Fruit fly (Drosophila melanogaster) Kc167 (cell line): ENCODE data around the gene CG6738.

Experiments
- Myc ChIP-seq: fragments of >200 bp; optimal IDR thresholded peaks from 2 replicates; lab custom pipeline; 2017; ENCODE audit warnings: missing external identifiers
- Sin3A ChIP-seq: fragments of >200 bp; optimal IDR thresholded peaks from 2 replicates; lab custom pipeline; 2018; ENCODE audit warnings: missing external identifiers
- h ChIP-seq: fragments of >200 bp; optimal IDR thresholded peaks from 3 replicates; lab custom pipeline; 2018; ENCODE audit warnings: missing external identifiers
- insv ChIP-seq: fragments of >200 bp; optimal IDR thresholded peaks from 3 replicates; lab custom pipeline; 2018; ENCODE audit warnings: missing external identifiers
- psq ChIP-seq: fragments of >200 bp; optimal IDR thresholded peaks from 2 replicates; lab custom pipeline; 2017; ENCODE audit warnings: missing external identifiers
- ttk ChIP-seq: sonication (Bioruptor generic); optimal IDR thresholded peaks from 2 replicates; lab custom pipeline; 2017; ENCODE audit warnings: missing external identifiers

CG6738 gene

dm6 chr3R:23127796-23128195 lies 28.5 kb downstream of the CG6738 start, which contains the start of gene CG31457:
TSS of gene CG31457 (minus strand) at chr3R:23127981.
- TF ChIP-seq h (lab: Kevin White, UChicago) (no peak), ttk (lab: Kevin White, UChicago) (no peak), psq (no peak), Sin3A (no peak), insv (lab: Kevin White, UChicago) (no peak), Myc (lab: Kevin White, UChicago) (no peak)

dm6 chr3R:23129617-23130016 lies 30.3 kb downstream of the CG6738 start:
- no peak for TF ChIP-seq Sin3A
- no peak for TF ChIP-seq insv (lab: Kevin White, UChicago)
- TF ChIP-seq ttk (lab: Kevin White, UChicago), result no peak
- TF ChIP-seq psq, result no peak
- no peak for TF ChIP-seq h (lab: Kevin White, UChicago)
- TF ChIP-seq Myc (lab: Kevin White, UChicago), result no peak

DNA sequence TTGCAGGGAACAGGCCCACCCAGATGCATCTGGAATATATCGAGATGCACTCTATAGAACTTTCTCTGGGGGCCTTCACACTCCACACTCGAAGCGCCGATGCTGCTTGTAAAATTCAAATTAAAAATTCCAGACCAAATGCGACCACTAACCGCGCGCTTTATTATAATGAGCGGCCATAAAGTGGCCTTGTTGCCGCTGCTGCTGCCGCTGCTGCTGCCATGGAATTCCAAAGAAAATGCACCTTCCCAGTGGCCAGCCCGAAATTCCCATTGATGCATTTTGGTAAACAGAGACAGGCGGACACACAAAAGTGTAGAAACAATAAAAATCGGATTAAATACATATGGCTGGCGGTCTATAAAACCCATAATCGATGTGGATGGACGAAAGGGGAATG lies 30.8 kb downstream of the CG6738 start:
- no peak for TF ChIP-seq Sin3A
- TF ChIP-seq insv (lab: Kevin White, UChicago), result no peak
- no peak for TF ChIP-seq Myc (lab: Kevin White, UChicago)
- TF ChIP-seq h (lab: Kevin White, UChicago), result no peak
- TF ChIP-seq psq, result no peak
- no peak for TF ChIP-seq ttk (lab: Kevin White, UChicago)

- TF ChIP-seq insv (lab: Kevin White, UChicago) (no peak), Sin3A (no peak)
These were observed 31.6 kb downstream of the CG6738 start for dm6 chr3R:23130884-23131283.

DNA sequence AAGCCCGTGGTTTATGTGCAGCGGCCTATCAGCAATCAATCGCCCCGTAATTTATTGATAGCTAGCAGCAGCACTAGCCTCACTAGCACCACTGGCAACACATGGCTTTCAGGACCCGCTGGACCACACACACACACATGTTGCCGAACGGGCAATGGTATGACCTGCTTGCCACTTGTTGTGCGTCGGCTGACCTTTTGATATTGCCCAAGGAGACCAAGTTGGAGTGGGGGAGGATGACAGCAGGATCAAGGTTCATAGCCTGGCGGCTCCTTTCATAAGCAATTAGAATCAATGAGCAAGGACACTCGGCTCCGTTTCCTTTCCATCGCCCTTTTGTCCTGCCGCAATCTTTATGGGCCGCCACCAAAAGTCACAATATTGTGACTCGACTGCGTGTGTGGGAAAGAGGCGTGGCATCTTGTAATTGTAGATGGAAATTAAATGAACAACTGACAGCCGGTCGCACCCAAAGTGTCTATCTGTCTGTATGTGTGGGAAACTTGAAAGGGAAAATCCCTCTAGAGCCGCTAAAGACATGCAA lies 32.1 kb downstream of the CG6738 start:
- TF ChIP-seq ttk (lab: Kevin White, UChicago) (no peak), Myc (lab: Kevin White, UChicago) (no peak), Sin3A (no peak), insv (lab: Kevin White, UChicago) (no peak), psq (no peak), h (lab: Kevin White, UChicago) (no peak)

dm6 chr3R:23132299-23132698 lies 33.0 kb downstream of the CG6738 start:
- TF ChIP-seq h (lab: Kevin White, UChicago) (no peak), insv (lab: Kevin White, UChicago) (no peak), psq (no peak), ttk (lab: Kevin White, UChicago) (no peak), Myc (lab: Kevin White, UChicago) (no peak), Sin3A (no peak)

dm6 chr3R:23133301-23133828 lies 34.0 kb downstream of the CG6738 start:
- no peak for TF ChIP-seq psq
- TF ChIP-seq insv (lab: Kevin White, UChicago), result no peak
- TF ChIP-seq h (lab: Kevin White, UChicago), result no peak
- TF ChIP-seq ttk (lab: Kevin White, UChicago), result no peak
- TF ChIP-seq Myc (lab: Kevin White, UChicago), result no peak
- no peak for TF ChIP-seq Sin3A

dm6 chr3R:23134690-23135089 lies 35.4 kb downstream of the CG6738 start:
- TF ChIP-seq Sin3A, result no peak
- TF ChIP-seq insv (lab: Kevin White, UChicago), result no peak
- no peak for TF ChIP-seq Myc (lab: Kevin White, UChicago)
- TF ChIP-seq psq, result no peak
- TF ChIP-seq ttk (lab: Kevin White, UChicago), result no peak
- TF ChIP-seq h (lab: Kevin White, UChicago), result no peak

dm6 chr3R:23138439-23138838 lies 39.1 kb downstream of the CG6738 start:
- TF ChIP-seq Sin3A (no peak), psq (no peak), h (lab: Kevin White, UChicago) (no peak), insv (lab: Kevin White, UChicago) (no peak), ttk (lab: Kevin White, UChicago) (no peak), Myc (lab: Kevin White, UChicago) (no peak)

dm6 chr3R:23138992-23139633 lies 39.8 kb downstream of the CG6738 start:
- no peak for TF ChIP-seq ttk (lab: Kevin White, UChicago)
- no peak for TF ChIP-seq h (lab: Kevin White, UChicago)
- no peak for TF ChIP-seq Sin3A
- no peak for TF ChIP-seq psq
- no peak for TF ChIP-seq insv (lab: Kevin White, UChicago)
- no peak for TF ChIP-seq Myc (lab: Kevin White, UChicago)

DNA sequence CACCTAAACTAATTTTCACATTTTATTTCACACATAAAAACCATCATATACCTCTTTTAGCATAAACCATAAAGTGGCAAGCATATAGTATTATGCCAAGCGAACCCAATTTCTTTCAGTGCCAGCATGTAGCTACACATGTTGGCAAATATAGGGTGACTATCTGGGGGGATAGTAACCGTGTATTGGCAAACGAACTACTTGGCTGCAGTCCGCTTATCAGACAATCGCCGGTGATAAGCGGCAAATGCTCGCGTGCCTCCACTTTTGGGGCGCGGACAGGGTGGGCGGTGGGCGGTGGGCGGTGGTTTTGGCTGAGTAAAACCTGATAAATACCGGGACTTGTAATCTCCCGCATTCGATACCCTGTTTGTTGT lies 40.3 kb downstream of the CG6738 start:
- TF ChIP-seq psq, result no peak
- no peak for TF ChIP-seq ttk (lab: Kevin White, UChicago)
- TF ChIP-seq Sin3A, result no peak
- no peak for TF ChIP-seq h (lab: Kevin White, UChicago)
- no peak for TF ChIP-seq insv (lab: Kevin White, UChicago)
- TF ChIP-seq Myc (lab: Kevin White, UChicago), result no peak

DNA sequence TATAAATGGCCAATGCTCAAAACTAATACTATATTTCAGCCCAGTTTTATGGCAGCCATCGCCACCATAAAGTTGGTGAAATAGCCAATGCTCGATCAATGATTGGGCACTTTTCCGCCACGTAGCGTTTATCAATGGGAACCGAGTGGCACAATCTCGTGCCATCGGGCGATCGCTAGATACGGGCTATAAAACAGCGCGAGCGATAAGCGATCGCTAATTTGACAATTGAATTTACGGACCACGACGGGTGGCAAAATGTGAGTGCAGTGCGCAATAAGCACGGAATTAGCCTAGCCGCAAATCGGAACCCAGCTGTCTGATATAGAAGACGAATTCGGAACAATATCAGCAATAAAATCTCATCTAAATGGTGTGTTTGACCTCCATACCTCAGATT lies 40.9 kb downstream of the CG6738 start:
- no peak for TF ChIP-seq Sin3A
- no peak for TF ChIP-seq Myc (lab: Kevin White, UChicago)
- TF ChIP-seq h (lab: Kevin White, UChicago), result no peak

DNA sequence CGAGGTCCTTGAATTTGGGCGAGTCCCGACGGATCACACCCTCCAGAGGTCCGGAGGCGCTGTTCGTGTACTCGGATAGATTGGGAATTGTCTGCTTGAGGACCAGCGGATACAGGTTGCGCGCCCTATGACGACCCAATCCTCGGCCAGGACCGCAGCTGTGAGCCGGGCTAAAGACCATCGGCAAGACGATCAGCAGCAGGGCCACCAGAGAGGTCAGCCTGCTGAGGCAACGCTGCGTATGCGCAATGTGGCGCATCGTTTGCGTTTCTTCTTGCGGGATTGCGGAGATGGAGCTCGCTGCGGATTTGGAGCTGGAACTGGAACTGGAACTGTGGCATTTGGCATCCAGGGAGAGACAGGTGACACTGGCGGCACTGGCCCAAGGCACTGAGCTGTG lies 41.8 kb downstream of the CG6738 start:
- no peak for TF ChIP-seq Sin3A
- no peak for TF ChIP-seq ttk (lab: Kevin White, UChicago)
- no peak for TF ChIP-seq psq
